Worm (Caenorhabditis elegans) whole organism, midembryonic: Measurements from ENCODE around the gene T09A12.8.

Experiments
- T22C8.4 ChIP-seq: fragments of 200-800 bp; sonication (Bioruptor generic); IDR thresholded peaks from 2 replicates; pipeline ENCODE4 v1.3.6; 2022; ENCODE audit warnings: missing genetic modification characterization, missing compliant biosample characterization
- cog-1 ChIP-seq: sonication (generic microtip); optimal IDR thresholded peaks from 2 replicates; lab custom pipeline; 2016; ENCODE audit warnings: missing genetic modification characterization, missing compliant biosample characterization
- flt-1 ChIP-seq: fragments of 200-800 bp; sonication (Bioruptor generic); IDR thresholded peaks from 2 replicates; pipeline ENCODE4 v1.3.6; 2022; ENCODE audit warnings: missing genetic modification characterization, missing compliant biosample characterization
- klf-2 ChIP-seq: fragments of 200-800 bp; sonication (Bioruptor generic); conservative IDR thresholded peaks from 2 replicates; pipeline ENCODE4 v1.3.6; 2022; ENCODE audit warnings: missing genetic modification reagents, missing genetic modification characterization, missing compliant biosample characterization
- ref-1 ChIP-seq: fragments of 200-800 bp; sonication (Bioruptor generic); conservative IDR thresholded peaks from 2 replicates; pipeline ENCODE4 v1.3.6; 2022; ENCODE audit warnings: missing genetic modification reagents, missing genetic modification characterization, missing compliant biosample characterization
- tab-1 ChIP-seq: fragments of 200-800 bp; sonication (Bioruptor generic); IDR thresholded peaks from 2 replicates; pipeline ENCODE4 v1.3.6; 2022; ENCODE audit warnings: missing genetic modification characterization, missing compliant biosample characterization
- ztf-23 ChIP-seq: fragments of 200-800 bp; sonication (Bioruptor generic); IDR thresholded peaks from 2 replicates; pipeline ENCODE4 v1.3.6; 2022; ENCODE audit warnings: missing genetic modification reagents, missing genetic modification characterization, missing compliant biosample characterization
- ztf-29 ChIP-seq: fragments of 200-800 bp; sonication (Bioruptor generic); IDR thresholded peaks from 2 replicates; pipeline ENCODE4 v1.3.6; 2022; ENCODE audit warnings: missing genetic modification reagents, missing genetic modification characterization, missing compliant biosample characterization

DNA sequence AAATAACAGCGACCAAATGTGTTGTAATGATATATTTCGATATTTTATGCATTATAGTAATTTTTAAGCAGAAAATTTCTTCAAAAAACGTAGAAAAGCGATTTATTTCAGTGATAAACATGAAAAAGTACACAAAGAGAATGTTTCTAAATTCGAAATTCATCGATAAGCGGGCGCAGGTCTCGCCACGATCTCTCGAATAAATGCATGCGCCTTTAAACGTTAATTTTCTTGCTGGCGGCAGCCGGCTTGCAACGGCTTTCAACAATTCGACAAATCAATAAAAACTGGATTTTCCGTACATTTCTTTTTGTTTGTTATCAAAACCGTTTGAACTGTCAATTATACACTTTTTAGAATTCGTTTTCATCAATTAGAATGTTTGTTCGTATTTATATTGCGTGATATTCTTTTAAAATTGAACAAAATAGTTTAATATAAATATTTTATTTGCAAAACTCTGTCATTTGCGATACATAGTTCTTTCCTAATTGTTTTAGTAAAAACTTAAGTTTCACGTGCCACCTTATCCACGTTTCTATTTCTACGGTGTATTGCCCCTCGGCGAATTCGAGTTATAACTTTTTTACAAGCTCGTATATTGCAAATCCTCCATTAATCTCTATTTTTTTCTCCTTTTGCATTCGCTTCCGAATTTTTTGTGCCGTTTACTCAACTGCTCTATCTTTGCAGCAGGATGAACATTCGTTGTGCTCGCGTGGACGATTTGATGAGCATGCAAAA is 46.3 kb upstream of the T09A12.8 start, which contains the start of gene daf-31:
- TF ChIP-seq tab-1 (no peak), T22C8.4 (GFP tag; lab: Robert Waterston, UW) (no peak), flt-1 (GFP tag; lab: Robert Waterston, UW) (no peak), klf-2 (no peak), ztf-23 (GFP tag; lab: Robert Waterston, UW) (no peak), cog-1 (tag; lab: Kevin White, UChicago) (no peak), ztf-29 (GFP tag; lab: Robert Waterston, UW) (0 out of 2 replicates have a peak, but pooled peaks have one; percentile 39), ref-1 (GFP tag; lab: Robert Waterston, UW) (no peak)
